Fruit fly (Drosophila melanogaster) whole organism, pupa: Measurements from ENCODE around the gene CG3330.
A peak's percentile ranks its signal among the peaks of the same experiment; 100 is the strongest.

ENCODE experiments used
- CG10348 ChIP-seq: fragments of 200-800 bp; sonication (Bioruptor generic); IDR thresholded peaks from 2 replicates; pipeline ENCODE4 v1.3.6; 2022; ENCODE audit warnings: missing biosample characterization, missing genetic modification characterization
- CG12605 ChIP-seq: fragments of 200-800 bp; sonication (Bioruptor generic); IDR thresholded peaks from 2 replicates; pipeline ENCODE4 v1.3.6; 2022; ENCODE audit warnings: missing biosample characterization, missing genetic modification characterization
- CG13204 ChIP-seq: fragments of 200-800 bp; sonication (Bioruptor generic); optimal IDR thresholded peaks from 2 replicates; lab custom pipeline; 2018; ENCODE audit warnings: missing biosample characterization, mild to moderate bottlenecking, missing genetic modification characterization, moderate library complexity
- CG14655 ChIP-seq: fragments of 200-800 bp; sonication (Bioruptor generic); optimal IDR thresholded peaks from 3 replicates; lab custom pipeline; 2017; ENCODE audit warnings: mild to moderate bottlenecking, missing biosample characterization, missing genetic modification reagents, missing genetic modification characterization
- CG15710 ChIP-seq: fragments of 200-800 bp; sonication (Bioruptor generic); optimal IDR thresholded peaks from 2 replicates; lab custom pipeline; 2018; ENCODE audit warnings: missing biosample characterization, mild to moderate bottlenecking, missing genetic modification characterization, moderate library complexity
- CG32121 ChIP-seq: fragments of 200-800 bp; sonication (Bioruptor generic); IDR thresholded peaks from 2 replicates; pipeline ENCODE4 v1.3.6; 2022; ENCODE audit warnings: missing biosample characterization, missing genetic modification characterization
- CG34367 ChIP-seq: fragments of 200-800 bp; sonication (Bioruptor generic); optimal IDR thresholded peaks from 2 replicates; lab custom pipeline; 2018; ENCODE audit warnings: missing biosample characterization, mild to moderate bottlenecking, missing genetic modification characterization
- CG4496 ChIP-seq: fragments of 200-800 bp; sonication (Bioruptor generic); IDR thresholded peaks from 3 replicates; pipeline ENCODE4 v1.3.6; 2022; ENCODE audit warnings: missing biosample characterization, missing genetic modification characterization
- EcR ChIP-seq: fragments of 200-800 bp; sonication (Bioruptor generic); optimal IDR thresholded peaks from 3 replicates; lab custom pipeline; 2019; ENCODE audit warnings: missing biosample characterization, missing genetic modification characterization, mild to moderate bottlenecking, moderate library complexity, missing genetic modification reagents
- Ets98B ChIP-seq: fragments of 200-800 bp; sonication (Bioruptor generic); IDR thresholded peaks from 2 replicates; pipeline ENCODE4 v1.3.6; 2022; ENCODE audit warnings: missing biosample characterization, missing genetic modification characterization
- Pif1B ChIP-seq: fragments of 200-800 bp; sonication (Bioruptor generic); optimal IDR thresholded peaks from 3 replicates; lab custom pipeline; 2016; ENCODE audit warnings: missing biosample characterization, missing genetic modification characterization
- Snoo ChIP-seq: fragments of 200-800 bp; sonication (Bioruptor generic); optimal IDR thresholded peaks from 3 replicates; lab custom pipeline; 2017; ENCODE audit warnings: missing biosample characterization, mild to moderate bottlenecking, missing genetic modification characterization, inconsistent platforms
- gl ChIP-seq: fragments of 200-800 bp; sonication (Bioruptor generic); optimal IDR thresholded peaks from 2 replicates; lab custom pipeline; 2018; ENCODE audit warnings: missing biosample characterization, mild to moderate bottlenecking, missing genetic modification characterization

DNA sequence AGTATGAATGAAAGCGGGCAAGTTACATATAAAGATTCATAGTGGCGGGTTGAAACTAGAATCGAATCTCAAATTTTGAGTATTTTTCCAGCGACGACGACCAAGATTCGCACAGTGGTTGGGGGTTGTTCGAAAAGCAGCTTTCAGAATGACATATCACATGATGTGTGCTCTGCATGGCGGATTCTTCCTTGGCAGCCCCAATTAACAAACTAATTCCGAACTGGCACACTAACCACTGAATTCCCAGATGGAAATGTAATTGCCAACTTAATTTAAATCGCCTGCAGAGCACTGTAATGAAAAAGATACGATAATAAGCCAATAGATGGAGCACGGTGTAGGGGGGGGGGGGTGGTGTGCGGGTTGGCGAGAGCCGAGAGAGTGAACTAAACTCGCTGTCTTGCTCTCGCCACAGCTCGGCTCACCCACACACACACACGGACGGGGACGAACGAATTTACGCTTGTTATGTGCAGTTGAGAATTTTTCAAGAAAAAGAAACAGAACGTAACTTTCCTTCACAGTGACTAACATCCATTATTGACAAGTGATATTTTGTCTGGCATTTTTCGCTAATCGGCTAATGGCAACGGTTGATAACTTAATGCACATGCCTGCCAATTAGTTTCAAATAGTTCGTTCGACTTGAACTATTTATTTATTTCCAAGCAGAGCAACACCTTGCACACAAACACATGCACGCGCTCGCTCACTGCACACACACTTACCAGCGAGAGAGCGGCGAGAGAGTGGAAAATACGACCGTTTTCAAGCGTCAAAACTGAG, 49.5 kb downstream of the CG3330 start:
- TF ChIP-seq Pif1B (peak; percentile 98), CG10348 (GFP tag; lab: Robert Waterston, UW) (peak; percentile 96), CG34367 (tag; lab: Kevin White, UChicago) (peak; percentile 98), CG32121 (GFP tag; lab: Robert Waterston, UW) (peak; percentile 97), CG12605 (GFP tag; lab: Robert Waterston, UW) (peak; percentile 97), Ets98B (GFP tag; lab: Robert Waterston, UW) (peak; percentile 98), CG4496 (GFP tag; lab: Robert Waterston, UW) (peak; percentile 99), CG15710 (peak; percentile 96), EcR (peak; percentile 36), Snoo (tag; lab: Kevin White, UChicago) (peak; percentile 96), CG14655 (GFP tag; lab: Kevin White, UChicago) (peak; percentile 97), gl (tag; lab: Kevin White, UChicago) (peak; percentile 94), CG13204 (GFP tag; lab: Kevin White, UChicago) (peak; percentile 92)
